Worm (Caenorhabditis elegans) whole organism, L2 larva: Measurements from ENCODE around the gene rpl-21.

ENCODE experiments used
- C34F6.9 ChIP-seq: fragments of 150-350 bp; optimal IDR thresholded peaks from 2 replicates; lab custom pipeline; 2014; ENCODE audit warnings: missing biosample characterization, missing genetic modification characterization
- F13H6.1 ChIP-seq: sonication (generic microtip); optimal IDR thresholded peaks from 2 replicates; lab custom pipeline; 2016; ENCODE audit warnings: missing genetic modification characterization, missing compliant biosample characterization
- R02D3.7 ChIP-seq: fragments of 150-350 bp; optimal IDR thresholded peaks from 2 replicates; lab custom pipeline; 2014; ENCODE audit warnings: missing biosample characterization, missing genetic modification characterization
- Y55F3AM.14 ChIP-seq: fragments of 200-800 bp; sonication (Bioruptor generic); optimal IDR thresholded peaks from 2 replicates; lab custom pipeline; 2018; ENCODE audit warnings: mild to moderate bottlenecking, missing genetic modification characterization, missing compliant biosample characterization
- ZK546.5 ChIP-seq: sonication (generic microtip); optimal IDR thresholded peaks from 2 replicates; lab custom pipeline; 2017; ENCODE audit warnings: missing biosample characterization, missing genetic modification characterization
- alr-1 ChIP-seq: fragments of 150-350 bp; optimal IDR thresholded peaks from 2 replicates; lab custom pipeline; 2014; ENCODE audit warnings: missing biosample characterization, missing genetic modification characterization
- aly-2 ChIP-seq: fragments of 150-350 bp; optimal IDR thresholded peaks from 2 replicates; lab custom pipeline; 2014; ENCODE audit warnings: missing biosample characterization, missing genetic modification characterization
- ama-1 ChIP-seq: fragments of 150-350 bp; optimal IDR thresholded peaks from 2 replicates; lab custom pipeline; 2018; ENCODE audit warnings: inconsistent platforms
- blmp-1 ChIP-seq: sonication (generic microtip); optimal IDR thresholded peaks from 2 replicates; lab custom pipeline; 2017; ENCODE audit warnings: missing genetic modification characterization, mild to moderate bottlenecking, missing compliant biosample characterization, antibody characterized with exemption, moderate library complexity; ENCODE audit not compliant: insufficient read depth
- ceh-16 ChIP-seq: fragments of 150-350 bp; optimal IDR thresholded peaks from 2 replicates; lab custom pipeline; 2014; ENCODE audit warnings: missing biosample characterization, missing genetic modification characterization
- ceh-82 ChIP-seq: fragments of 150-350 bp; optimal IDR thresholded peaks from 2 replicates; lab custom pipeline; 2014; ENCODE audit warnings: missing biosample characterization, missing genetic modification characterization
- crh-2 ChIP-seq: sonication (generic microtip); optimal IDR thresholded peaks from 2 replicates; lab custom pipeline; 2017; ENCODE audit warnings: missing biosample characterization, missing genetic modification characterization
- dmd-4 ChIP-seq: sonication (generic microtip); optimal IDR thresholded peaks from 2 replicates; lab custom pipeline; 2017; ENCODE audit warnings: missing biosample characterization, missing genetic modification characterization
- egl-27 ChIP-seq: sonication (generic microtip); optimal IDR thresholded peaks from 3 replicates; lab custom pipeline; 2017; ENCODE audit warnings: missing biosample characterization, missing genetic modification reagents, missing genetic modification characterization
- elt-1 ChIP-seq: fragments of 150-350 bp; optimal IDR thresholded peaks from 2 replicates; lab custom pipeline; 2014; ENCODE audit warnings: missing biosample characterization, missing genetic modification characterization
- elt-3 ChIP-seq: sonication (generic microtip); optimal IDR thresholded peaks from 2 replicates; lab custom pipeline; 2017; ENCODE audit warnings: missing biosample characterization, missing genetic modification characterization
- fos-1 ChIP-seq: fragments of 150-350 bp; optimal IDR thresholded peaks from 2 replicates; lab custom pipeline; 2014; ENCODE audit warnings: missing biosample characterization, missing genetic modification characterization
- gmeb-1 ChIP-seq: fragments of 150-350 bp; optimal IDR thresholded peaks from 2 replicates; lab custom pipeline; 2014; ENCODE audit warnings: missing biosample characterization, missing genetic modification characterization
- lin-11 ChIP-seq: fragments of 150-350 bp; sonication (generic microtip); optimal IDR thresholded peaks from 2 replicates; lab custom pipeline; 2014; ENCODE audit warnings: missing biosample characterization, missing genetic modification characterization, inconsistent platforms, mixed read lengths
- lin-13 ChIP-seq: fragments of 150-350 bp; optimal IDR thresholded peaks from 2 replicates; lab custom pipeline; 2014; ENCODE audit warnings: missing biosample characterization, missing genetic modification reagents, missing genetic modification characterization
- lin-39 ChIP-seq: fragments of 150-350 bp; optimal IDR thresholded peaks from 2 replicates; lab custom pipeline; 2014; ENCODE audit warnings: missing biosample characterization, missing genetic modification reagents, missing genetic modification characterization
- lsy-2 ChIP-seq, 2 experiments: fragments of 150-350 bp in 1 of 2; sonication (generic microtip) in 1 of 2; optimal IDR thresholded peaks; 2 replicates each; lab custom pipeline; 2014 to 2017; ENCODE audit warnings: missing biosample characterization in 2 of 2, missing genetic modification characterization in 2 of 2
- mab-5 ChIP-seq: fragments of 150-350 bp; optimal IDR thresholded peaks from 2 replicates; lab custom pipeline; 2014; ENCODE audit warnings: missing biosample characterization, missing genetic modification characterization
- mbf-1 ChIP-seq: sonication (generic microtip); optimal IDR thresholded peaks from 2 replicates; lab custom pipeline; 2017; ENCODE audit warnings: missing biosample characterization, missing genetic modification characterization
- nhr-10 ChIP-seq: sonication (generic microtip); optimal IDR thresholded peaks from 2 replicates; lab custom pipeline; 2017; ENCODE audit warnings: missing biosample characterization, missing genetic modification characterization
- nhr-11 ChIP-seq: fragments of 150-350 bp; optimal IDR thresholded peaks from 2 replicates; lab custom pipeline; 2014; ENCODE audit warnings: missing biosample characterization, missing genetic modification characterization
- nhr-12 ChIP-seq: fragments of 150-350 bp; optimal IDR thresholded peaks from 2 replicates; lab custom pipeline; 2014; ENCODE audit warnings: missing biosample characterization, missing genetic modification characterization
- nhr-129 ChIP-seq: fragments of 150-350 bp; optimal IDR thresholded peaks from 2 replicates; lab custom pipeline; 2014; ENCODE audit warnings: missing biosample characterization, missing genetic modification characterization
- nhr-21 ChIP-seq: fragments of 150-350 bp; optimal IDR thresholded peaks from 2 replicates; lab custom pipeline; 2014; ENCODE audit warnings: missing biosample characterization, missing genetic modification characterization
- nhr-23 ChIP-seq: fragments of 150-350 bp; optimal IDR thresholded peaks from 2 replicates; lab custom pipeline; 2014; ENCODE audit warnings: missing biosample characterization, missing genetic modification reagents, missing genetic modification characterization
- nhr-237 ChIP-seq: fragments of 150-350 bp; optimal IDR thresholded peaks from 2 replicates; lab custom pipeline; 2014; ENCODE audit warnings: missing biosample characterization, missing genetic modification characterization
- nhr-25 ChIP-seq: fragments of 150-350 bp; sonication (generic microtip); optimal IDR thresholded peaks from 3 replicates; lab custom pipeline; 2014; ENCODE audit warnings: missing biosample characterization, missing genetic modification characterization
- nhr-6 ChIP-seq: fragments of 150-350 bp; optimal IDR thresholded peaks from 2 replicates; lab custom pipeline; 2014; ENCODE audit warnings: missing biosample characterization, missing genetic modification characterization
- nhr-77 ChIP-seq: fragments of 150-350 bp; optimal IDR thresholded peaks from 2 replicates; lab custom pipeline; 2014; ENCODE audit warnings: missing biosample characterization, missing genetic modification characterization
- peb-1 ChIP-seq: fragments of 150-350 bp; optimal IDR thresholded peaks from 2 replicates; lab custom pipeline; 2014; ENCODE audit warnings: missing biosample characterization, missing genetic modification characterization
- skn-1 ChIP-seq: sonication (generic microtip); optimal IDR thresholded peaks from 2 replicates; lab custom pipeline; 2017; ENCODE audit warnings: missing biosample characterization, missing genetic modification characterization
- sma-3 ChIP-seq: sonication (generic microtip); optimal IDR thresholded peaks from 2 replicates; lab custom pipeline; 2016; ENCODE audit warnings: missing genetic modification reagents, missing genetic modification characterization, missing compliant biosample characterization
- sma-9 ChIP-seq, 2 experiments: fragments of 150-350 bp in 1 of 2; sonication (generic microtip) in 1 of 2; optimal IDR thresholded peaks; 2 replicates each; lab custom pipeline; 2014 to 2016; ENCODE audit warnings: missing genetic modification characterization in 2 of 2, mild to moderate bottlenecking in 1 of 2, missing biosample characterization in 1 of 2, missing compliant biosample characterization in 1 of 2, missing genetic modification reagents in 1 of 2, moderate library complexity in 1 of 2
- snpc-4 ChIP-seq: fragments of 150-350 bp; optimal IDR thresholded peaks from 2 replicates; lab custom pipeline; 2014; ENCODE audit warnings: missing biosample characterization, missing genetic modification characterization
- unc-39 ChIP-seq: fragments of 150-350 bp; optimal IDR thresholded peaks from 2 replicates; lab custom pipeline; 2014; ENCODE audit warnings: missing biosample characterization, missing genetic modification characterization
- unc-55 ChIP-seq: fragments of 150-350 bp; sonication (generic microtip); optimal IDR thresholded peaks from 3 replicates; lab custom pipeline; 2014; ENCODE audit warnings: missing biosample characterization, missing genetic modification reagents, missing genetic modification characterization
- unc-62 ChIP-seq: fragments of 150-350 bp; optimal IDR thresholded peaks from 2 replicates; lab custom pipeline; 2014; ENCODE audit warnings: missing biosample characterization, missing genetic modification reagents, missing genetic modification characterization
- zag-1 ChIP-seq: fragments of 150-350 bp; optimal IDR thresholded peaks from 2 replicates; lab custom pipeline; 2014; ENCODE audit warnings: missing biosample characterization, missing genetic modification characterization
- ztf-1 ChIP-seq: fragments of 200-800 bp; sonication (Bioruptor generic); conservative IDR thresholded peaks from 2 replicates; pipeline ENCODE4 v1.3.6; 2022; ENCODE audit warnings: missing genetic modification characterization, missing compliant biosample characterization
- ztf-11 ChIP-seq: sonication (generic microtip); optimal IDR thresholded peaks from 2 replicates; lab custom pipeline; 2017; ENCODE audit warnings: missing biosample characterization, missing genetic modification characterization
- ztf-4 ChIP-seq: fragments of 150-350 bp; optimal IDR thresholded peaks from 2 replicates; lab custom pipeline; 2014; ENCODE audit warnings: missing biosample characterization, missing genetic modification characterization

rpl-21 gene

ce11 chrIII:8099022-8099421 lies 31.0 kb downstream of the rpl-21 start, which contains the start of gene K06H7.1:
Gene K06H7.1 (plus strand): TSS chrIII:8099322.
- TF ChIP-seq unc-62 (no peak), ztf-4 (tag; lab: Kevin White, UChicago) (no peak), lin-39 (tag; lab: Kevin White, UChicago) (no peak), mab-5 (tag; lab: Kevin White, UChicago) (no peak), ZK546.5 (tag; lab: Kevin White, UChicago) (no peak), nhr-12 (tag; lab: Kevin White, UChicago) (no peak), aly-2 (tag; lab: Kevin White, UChicago) (no peak)

- TF ChIP-seq peb-1 (tag; lab: Kevin White, UChicago) (no peak), lin-13 (GFP tag; lab: Kevin White, UChicago) (no peak), nhr-25 (tag; lab: Kevin White, UChicago) (no peak), R02D3.7 (tag; lab: Kevin White, UChicago) (no peak), gmeb-1 (no peak), nhr-10 (tag; lab: Kevin White, UChicago) (no peak), unc-62 (no peak), elt-3 (tag; lab: Kevin White, UChicago) (no peak), snpc-4 (tag; lab: Kevin White, UChicago) (no peak), C34F6.9 (tag; lab: Kevin White, UChicago) (no peak), aly-2 (tag; lab: Kevin White, UChicago) (no peak), Y55F3AM.14 (GFP tag; lab: Kevin White, UChicago) (no peak), dmd-4 (no peak), alr-1 (tag; lab: Kevin White, UChicago) (no peak), fos-1 (tag; lab: Kevin White, UChicago) (no peak)
Observed at ce11 chrIII:8098116-8098515, 31.9 kb downstream of the rpl-21 start, which contains the start of gene K06H7.8. Gene K06H7.8 (minus strand): TSS chrIII:8098216.

ce11 chrIII:8093079-8093623 lies 36.9 kb downstream of the rpl-21 start, which contains the start of gene K06H7.2:
Gene K06H7.2 (plus strand): TSS chrIII:8093573.
- peak; percentile 74 for TF ChIP-seq crh-2 (tag; lab: Kevin White, UChicago)
- peak; percentile 31 for TF ChIP-seq zag-1
- no peak for TF ChIP-seq peb-1 (tag; lab: Kevin White, UChicago)
- peak; percentile 46 for TF ChIP-seq nhr-25 (tag; lab: Kevin White, UChicago)
- peak; percentile 95 for TF ChIP-seq C34F6.9 (tag; lab: Kevin White, UChicago)
- no peak for TF ChIP-seq nhr-77 (tag; lab: Kevin White, UChicago)
- TF ChIP-seq ama-1, result no peak
- TF ChIP-seq nhr-129 (tag; lab: Kevin White, UChicago), result peak; percentile 76
- peak; percentile 22 for TF ChIP-seq nhr-6
- no peak for TF ChIP-seq blmp-1 (tag; lab: Kevin White, UChicago)
- TF ChIP-seq sma-3 (GFP tag; lab: Kevin White, UChicago), result no peak
- no peak for TF ChIP-seq dmd-4
- no peak for TF ChIP-seq unc-39 (tag; lab: Kevin White, UChicago)
- no peak for TF ChIP-seq ztf-1
- no peak for TF ChIP-seq R02D3.7 (tag; lab: Kevin White, UChicago)
- no peak for TF ChIP-seq elt-3 (tag; lab: Kevin White, UChicago)
- TF ChIP-seq ztf-11 (tag; lab: Kevin White, UChicago), result no peak
- TF ChIP-seq sma-9 (GFP tag; optimal IDR thresholded peaks at IDR 0.05; lab: Kevin White, UChicago), result no peak
- TF ChIP-seq sma-9 (tag; optimal IDR thresholded peaks at IDR 0.05; lab: Kevin White, UChicago), result no peak
- no peak for TF ChIP-seq elt-1 (tag; lab: Kevin White, UChicago)
- TF ChIP-seq ceh-16 (tag; lab: Kevin White, UChicago), result no peak
- TF ChIP-seq gmeb-1, result peak; percentile 45
- TF ChIP-seq F13H6.1 (tag; lab: Kevin White, UChicago), result no peak
- TF ChIP-seq ZK546.5 (tag; lab: Kevin White, UChicago), result no peak
- TF ChIP-seq fos-1 (tag; lab: Kevin White, UChicago), result peak; percentile 36
- no peak for TF ChIP-seq lin-11 (tag; lab: Kevin White, UChicago)
- TF ChIP-seq nhr-11 (tag; lab: Kevin White, UChicago), result no peak
- no peak for TF ChIP-seq alr-1 (tag; lab: Kevin White, UChicago)
- no peak for TF ChIP-seq nhr-12 (tag; lab: Kevin White, UChicago)
- no peak for TF ChIP-seq ceh-82 (tag; lab: Kevin White, UChicago)
- TF ChIP-seq skn-1 (tag; lab: Kevin White, UChicago), result peak; percentile 28
- TF ChIP-seq unc-55 (GFP tag; lab: Kevin White, UChicago), result peak; percentile 83
- no peak for TF ChIP-seq egl-27 (tag; lab: Kevin White, UChicago)
- TF ChIP-seq lin-39 (tag; lab: Kevin White, UChicago), result no peak
- TF ChIP-seq nhr-10 (tag; lab: Kevin White, UChicago), result no peak
- peak; percentile 28 for TF ChIP-seq lin-13 (GFP tag; lab: Kevin White, UChicago)
- no peak for TF ChIP-seq unc-62
- TF ChIP-seq aly-2 (tag; lab: Kevin White, UChicago), result no peak
- no peak for TF ChIP-seq mbf-1
- TF ChIP-seq nhr-23 (tag; lab: Kevin White, UChicago), result no peak
- TF ChIP-seq snpc-4 (tag; lab: Kevin White, UChicago), result no peak
- TF ChIP-seq nhr-21, result no peak
- TF ChIP-seq nhr-237 (tag; lab: Kevin White, UChicago), result no peak
- TF ChIP-seq mab-5 (tag; lab: Kevin White, UChicago), result peak; percentile 65
- peak; percentile 63 to 85 for TF ChIP-seq lsy-2 (tag; optimal IDR thresholded peaks at IDR 0.05; lab: Kevin White, UChicago)
- no peak for TF ChIP-seq Y55F3AM.14 (GFP tag; lab: Kevin White, UChicago)
